Fruit fly (Drosophila melanogaster): ENCODE data around the gene TpnC73F.
A peak's percentile ranks its signal among the peaks of the same experiment; 100 is the strongest.

Gene TpnC73F

DNA sequence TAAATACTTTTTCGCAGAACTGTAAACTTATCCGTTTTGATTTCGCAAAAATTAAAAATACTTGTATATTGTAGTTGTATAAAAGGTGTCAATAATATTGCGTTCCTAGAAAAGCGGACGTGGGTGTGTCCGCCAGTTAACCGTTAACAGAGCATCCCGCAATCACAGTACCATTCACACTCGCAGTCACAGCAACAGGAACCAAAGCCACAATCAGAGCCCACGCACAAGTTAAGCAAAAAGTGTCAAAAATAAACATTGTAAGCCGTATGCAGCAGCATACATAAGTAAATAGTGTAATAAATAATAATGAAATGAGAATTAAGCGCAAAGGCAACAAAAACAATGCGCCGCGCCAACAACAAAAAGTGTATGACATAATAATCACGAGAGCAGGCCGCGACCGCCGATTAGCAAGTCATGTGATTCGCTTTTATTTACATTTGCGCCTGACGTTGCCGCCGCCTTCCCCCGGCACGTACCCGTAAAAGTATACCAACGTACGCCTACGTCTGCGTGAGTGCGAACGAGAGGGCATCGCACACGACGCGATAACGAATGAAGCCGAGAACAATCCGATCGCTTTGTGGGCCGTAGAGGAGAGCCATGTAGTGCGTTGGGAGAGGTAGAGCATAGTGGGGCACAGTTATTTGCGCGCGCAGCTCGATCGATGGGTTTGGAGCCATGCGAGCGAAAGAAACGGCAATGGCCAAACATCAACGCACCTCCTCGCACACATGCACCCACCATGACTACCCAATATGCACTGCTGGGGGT is 36.0 kb upstream of the TpnC73F start (continued):
- peak; percentile 31 for TF ChIP-seq Sox102F (GFP tag; optimal IDR thresholded peaks at IDR 0.05)
- TF ChIP-seq CG3726 (GFP tag; IDR thresholded peaks at IDR 0.05): no peak
- TF ChIP-seq psq (GFP tag; optimal IDR thresholded peaks at IDR 0.05): no peak
- TF ChIP-seq CG1602 (GFP tag; optimal IDR thresholded peaks at IDR 0.05): peak; percentile 18
- peak; percentile 49; the same call in 1 of the 2 replicates for TF ChIP-seq hbn (GFP tag; IDR thresholded peaks at IDR 0.05; ENCODE audit: partially characterized antibody)
- no peak for TF ChIP-seq CG14965 (GFP tag; optimal IDR thresholded peaks at IDR 0.05; ENCODE audit: borderline replicate concordance)
- TF ChIP-seq CG1529 (GFP tag; optimal IDR thresholded peaks at IDR 0.05): no peak
- no peak; the same call in 1 of the 2 replicates for TF ChIP-seq Ravus (GFP tag; IDR thresholded peaks at IDR 0.05)
- TF ChIP-seq cato (GFP tag; optimal IDR thresholded peaks at IDR 0.05; ENCODE audit: borderline replicate concordance): no peak
- peak; percentile 76; the same call in 1 of the 2 replicates for TF ChIP-seq vvl (GFP tag; IDR thresholded peaks at IDR 0.05)
- no peak for TF ChIP-seq Neu2 (GFP tag; optimal IDR thresholded peaks at IDR 0.05; ENCODE audit: borderline replicate concordance)
- peak; percentile 91 for TF ChIP-seq Ets65A (GFP tag)
- TF ChIP-seq Max (GFP tag; optimal IDR thresholded peaks at IDR 0.05): peak; percentile 41
- no peak for TF ChIP-seq dan (GFP tag; IDR thresholded peaks at IDR 0.05)
- TF ChIP-seq CG8944 (GFP tag; optimal IDR thresholded peaks at IDR 0.05): no peak
- TF ChIP-seq CG10565 (GFP tag; optimal IDR thresholded peaks at IDR 0.05): no peak
- no peak for TF ChIP-seq Camta (GFP tag; optimal IDR thresholded peaks at IDR 0.05)
- no peak for TF ChIP-seq dati (GFP tag; IDR thresholded peaks at IDR 0.05)
- no peak for TF ChIP-seq kah (GFP tag; optimal IDR thresholded peaks at IDR 0.05)
- TF ChIP-seq CG17612 (GFP tag; IDR thresholded peaks at IDR 0.05): no peak
- no peak; the same call in 1 of the 2 replicates for TF ChIP-seq esg (GFP tag; conservative IDR thresholded peaks at IDR 0.05)
- peak; percentile 37; the same call in 1 of the 2 replicates for TF ChIP-seq Ada2b (GFP tag; IDR thresholded peaks at IDR 0.05)
- no peak for TF ChIP-seq crp (GFP tag; optimal IDR thresholded peaks at IDR 0.05)
- TF ChIP-seq vfl (GFP tag; optimal IDR thresholded peaks at IDR 0.05): no peak
- TF ChIP-seq CG4404 (GFP tag; IDR thresholded peaks at IDR 0.05): no peak
- no peak for TF ChIP-seq ind (GFP tag; optimal IDR thresholded peaks at IDR 0.05)
- no peak for TF ChIP-seq Fer2 (tag; optimal IDR thresholded peaks at IDR 0.05)
- no peak for TF ChIP-seq CkIIα-i1 (GFP tag; IDR thresholded peaks at IDR 0.05)
- TF ChIP-seq Aef1 (GFP tag; IDR thresholded peaks at IDR 0.05): peak; percentile 13; the same call in 1 of the 3 replicates
- TF ChIP-seq CG11695 (GFP tag; IDR thresholded peaks at IDR 0.05): peak; percentile 50; the same call in 2 of the 3 replicates
- TF ChIP-seq Hsf (GFP tag; optimal IDR thresholded peaks at IDR 0.05): peak; percentile 0
- no peak for TF ChIP-seq HLH4C (GFP tag; IDR thresholded peaks at IDR 0.05; ENCODE audit: partially characterized antibody)
- TF ChIP-seq nau (GFP tag; optimal IDR thresholded peaks at IDR 0.05): peak; percentile 14
- TF ChIP-seq Poxn (GFP tag; IDR thresholded peaks at IDR 0.05): no peak
- no peak for TF ChIP-seq pita (GFP tag; optimal IDR thresholded peaks at IDR 0.05)
- no peak for TF ChIP-seq CG18011 (GFP tag; optimal IDR thresholded peaks at IDR 0.05)
- TF ChIP-seq TFAM (GFP tag; optimal IDR thresholded peaks at IDR 0.05): no peak
- TF ChIP-seq vnd (GFP tag; IDR thresholded peaks at IDR 0.05; ENCODE audit: partially characterized antibody): no peak
- TF ChIP-seq tx (GFP tag; optimal IDR thresholded peaks at IDR 0.05): no peak
- peak; percentile 47 for TF ChIP-seq CG3281 (GFP tag; optimal IDR thresholded peaks at IDR 0.05)
- peak; percentile 27 for TF ChIP-seq CG15269 (tag; optimal IDR thresholded peaks at IDR 0.05)
- TF ChIP-seq p53 (GFP tag; optimal IDR thresholded peaks at IDR 0.05): no peak
- TF ChIP-seq zf30C (GFP tag; optimal IDR thresholded peaks at IDR 0.05): no peak
- TF ChIP-seq Atf-2 (GFP tag; optimal IDR thresholded peaks at IDR 0.05): no peak
- TF ChIP-seq MBD-R2 (GFP tag; IDR thresholded peaks at IDR 0.05): peak; percentile 22; the same call in 1 of the 2 replicates
- peak; percentile 87 for TF ChIP-seq CG13894 (tag; optimal IDR thresholded peaks at IDR 0.05)
- no peak for TF ChIP-seq Gug (GFP tag; IDR thresholded peaks at IDR 0.05)
- TF ChIP-seq so (GFP tag; IDR thresholded peaks at IDR 0.05): no peak
- TF ChIP-seq Blimp-1 (GFP tag; optimal IDR thresholded peaks at IDR 0.05): no peak
- TF ChIP-seq h (optimal IDR thresholded peaks at IDR 0.05): no peak
